Worm (Caenorhabditis elegans) whole organism, L4/young adult: ENCODE measurements around the gene dpf-1.
A peak's percentile ranks its signal among the peaks of the same experiment; 100 is the strongest.

Source experiments
- W03F9.2 ChIP-seq: fragments of 150-350 bp; optimal IDR thresholded peaks from 2 replicates; lab custom pipeline; 2014; ENCODE audit warnings: missing biosample characterization, missing genetic modification characterization
- dao-5 ChIP-seq: sonication (generic microtip); optimal IDR thresholded peaks from 2 replicates; lab custom pipeline; 2016; ENCODE audit warnings: missing genotype, missing genetic modification characterization, moderate library complexity, missing compliant biosample characterization
- him-1 ChIP-seq: sonication (generic microtip); optimal IDR thresholded peaks from 2 replicates; lab custom pipeline; 2016; ENCODE audit warnings: missing genotype, missing genetic modification reagents, missing genetic modification characterization, missing compliant biosample characterization

dpf-1 gene

DNA sequence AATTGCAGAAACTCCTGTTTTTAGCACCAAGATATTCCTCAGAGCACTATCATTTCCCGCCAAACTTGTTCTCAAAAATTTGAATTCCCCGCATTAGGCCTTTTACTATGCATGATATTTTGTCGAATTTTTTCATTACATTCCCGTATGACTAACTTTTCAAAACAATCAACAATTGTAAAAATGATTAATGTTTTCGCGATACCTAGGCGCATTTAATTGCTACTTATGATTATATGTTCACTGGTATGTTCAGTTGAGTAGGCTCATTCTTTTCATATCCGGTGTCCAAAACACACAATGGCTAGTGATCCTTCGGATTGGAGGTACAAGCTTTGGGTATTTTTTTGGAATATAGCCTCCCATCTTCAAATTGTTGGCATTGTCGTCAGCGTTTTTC is 16.6 kb downstream of the dpf-1 start, which contains the start of gene srw-21:
srw-21 (plus strand) TSS at position 301 of the 400 bp plus-strand sequence.
- TF ChIP-seq him-1 (no peak), W03F9.2 (tag; lab: Kevin White, UChicago) (no peak)

DNA sequence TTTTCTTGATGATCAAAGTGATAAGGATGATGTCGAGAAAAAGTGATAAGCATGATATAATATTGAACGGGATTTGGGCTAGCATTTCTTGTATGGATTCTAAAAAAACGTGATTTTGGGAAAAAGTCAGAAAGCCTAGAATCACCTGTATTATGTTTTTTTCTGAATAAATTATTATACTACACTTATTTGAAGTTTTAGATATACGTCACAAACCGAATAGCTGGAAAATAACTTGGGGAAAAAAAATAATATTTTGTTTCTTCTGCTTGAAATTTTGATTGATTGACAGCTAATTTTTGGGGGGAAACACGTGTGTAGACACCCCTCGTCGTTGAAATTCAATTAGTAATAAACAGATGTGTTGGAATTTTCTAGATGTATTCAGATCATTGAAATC is 21.4 kb downstream of the dpf-1 start, which contains the start of gene str-264:
str-264 (minus strand) TSS at position 101 of the 400 bp plus-strand sequence.
- no peak for TF ChIP-seq him-1

DNA sequence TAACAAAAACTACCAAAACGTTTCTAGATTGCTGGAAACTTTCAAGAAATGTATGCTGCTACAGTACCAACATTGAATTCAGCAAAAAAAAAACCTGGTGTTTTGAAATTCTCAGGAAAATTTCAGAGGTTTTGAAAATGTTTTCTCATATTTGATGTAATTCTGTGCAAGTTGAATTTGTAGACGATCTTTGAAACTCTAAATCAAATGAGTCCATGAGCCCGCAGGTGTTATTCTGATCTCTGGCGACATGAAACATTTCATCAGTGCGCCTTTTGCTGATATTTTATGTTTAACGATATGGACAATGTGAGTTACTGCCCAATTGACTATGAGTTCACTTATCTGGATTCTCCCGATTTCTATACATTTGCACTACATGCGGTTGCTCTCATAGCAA is 22.6 kb downstream of the dpf-1 start, which contains the start of gene srh-218:
srh-218 (plus strand) TSS at position 301 of the 400 bp plus-strand sequence.
- TF ChIP-seq W03F9.2 (tag; lab: Kevin White, UChicago) = no peak
- no peak for TF ChIP-seq dao-5 (tag; lab: Kevin White, UChicago)
- no peak for TF ChIP-seq him-1

DNA sequence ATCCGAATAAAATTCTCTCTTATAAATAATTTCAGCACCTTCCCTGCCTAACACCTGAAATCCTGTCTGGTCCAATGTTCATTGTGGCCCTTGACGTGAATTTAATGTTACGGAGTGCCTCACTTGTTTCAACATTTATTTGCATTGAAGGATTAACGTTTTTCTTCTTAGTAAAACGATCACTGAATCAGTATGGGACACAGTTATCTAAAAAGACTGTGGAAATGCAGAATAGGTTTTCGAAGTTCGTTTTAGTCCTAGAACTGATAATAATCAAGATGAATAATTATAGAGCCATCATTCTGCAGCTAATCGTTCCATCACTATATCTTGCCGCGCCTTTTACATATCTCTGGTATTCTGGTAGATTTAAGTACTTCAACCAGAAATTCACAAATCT is 24.0 kb downstream of the dpf-1 start, which contains the start of gene srh-219:
srh-219 (plus strand) TSS at position 301 of the 400 bp plus-strand sequence.
- TF ChIP-seq W03F9.2 (tag; lab: Kevin White, UChicago) (no peak), dao-5 (tag; lab: Kevin White, UChicago) (no peak), him-1 (no peak)

DNA sequence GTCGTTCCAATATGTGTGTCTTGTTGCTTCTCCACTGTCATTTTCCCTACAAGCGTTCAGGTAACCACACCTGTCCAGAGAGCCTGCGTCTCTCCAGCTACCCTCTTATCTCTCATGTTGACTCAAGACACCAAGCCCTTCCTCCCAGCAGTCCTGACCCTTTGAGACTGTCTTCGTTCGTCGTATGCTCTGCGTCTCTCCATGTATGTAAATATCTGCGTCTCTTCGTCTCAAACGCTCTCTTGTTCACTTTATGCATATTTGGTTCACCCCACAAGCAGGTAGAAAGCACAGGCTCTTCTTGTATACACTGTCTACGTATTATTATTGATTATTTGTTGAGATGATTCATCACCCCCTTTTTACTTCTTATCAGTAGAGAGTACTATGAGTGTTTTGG is 26.6 kb downstream of the dpf-1 start:
- TF ChIP-seq dao-5 (tag; lab: Kevin White, UChicago) (no peak), him-1 (no peak), W03F9.2 (tag; lab: Kevin White, UChicago) (no peak)

DNA sequence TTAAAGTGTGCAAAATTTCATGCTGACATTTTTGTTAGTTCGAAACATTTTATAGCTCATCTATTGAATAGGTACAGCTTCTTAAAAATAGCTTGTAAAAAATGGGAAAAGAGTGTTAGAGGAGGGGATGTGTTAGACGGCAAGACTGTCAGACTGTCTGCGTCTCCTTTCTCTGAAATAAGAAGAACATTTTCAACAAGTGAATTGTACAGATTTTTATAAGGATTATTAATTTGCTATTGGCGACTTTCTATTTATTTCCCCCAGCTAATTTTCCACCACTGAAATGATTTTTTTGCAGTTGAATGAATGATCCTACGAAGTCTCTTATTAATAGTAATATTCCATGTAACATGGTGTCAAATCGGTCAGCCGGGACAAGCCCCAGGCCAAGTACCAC is 27.3 kb downstream of the dpf-1 start, which contains the start of gene C06B8.7:
C06B8.7 (plus strand) TSS at position 301 of the 400 bp plus-strand sequence.
- TF ChIP-seq W03F9.2 (tag; lab: Kevin White, UChicago) (no peak), dao-5 (tag; lab: Kevin White, UChicago) (no peak), him-1 (no peak)

DNA sequence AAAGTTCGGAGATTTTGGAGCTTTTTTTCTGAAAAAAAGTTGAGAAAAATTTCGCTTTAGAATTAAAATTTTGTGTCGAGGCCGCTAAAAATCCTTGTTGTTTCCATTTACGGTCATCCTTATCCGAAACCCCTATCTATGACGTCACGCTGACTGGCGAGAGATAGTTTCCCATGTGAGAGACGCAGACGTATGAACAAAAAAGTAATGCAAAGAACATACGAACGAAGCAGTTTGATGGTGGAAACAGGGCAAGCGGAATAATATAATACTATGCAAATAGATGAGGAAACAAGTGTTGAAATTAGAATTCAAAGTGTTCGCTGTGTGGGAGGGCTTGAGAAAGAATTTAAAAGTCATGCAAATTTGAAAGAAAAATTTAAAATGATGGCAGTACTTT is 28.0 kb downstream of the dpf-1 start:
- TF ChIP-seq W03F9.2 (tag; lab: Kevin White, UChicago) (no peak), him-1 (no peak), dao-5 (tag; lab: Kevin White, UChicago) (no peak)

DNA sequence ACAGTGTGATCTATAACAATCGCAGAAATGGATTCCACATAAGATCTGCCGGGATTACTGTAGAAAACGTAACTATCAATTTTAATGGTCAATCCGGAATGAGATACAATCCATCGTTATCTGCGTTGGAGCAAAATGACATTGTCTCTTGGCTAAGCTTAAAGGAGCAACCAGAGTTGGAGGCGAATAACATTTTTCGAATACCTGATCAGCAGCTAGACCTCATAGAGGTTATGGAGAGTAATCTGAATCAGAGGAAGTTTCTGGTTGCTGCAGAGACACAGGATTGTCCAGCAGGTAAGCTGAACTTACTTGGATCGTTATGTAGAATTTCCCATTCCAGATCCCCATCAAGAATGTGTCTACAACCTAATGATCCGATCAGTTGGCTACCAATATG is 32.5 kb downstream of the dpf-1 start:
- no peak for TF ChIP-seq him-1
- no peak for TF ChIP-seq dao-5 (tag; lab: Kevin White, UChicago)
- TF ChIP-seq W03F9.2 (tag; lab: Kevin White, UChicago) = no peak

DNA sequence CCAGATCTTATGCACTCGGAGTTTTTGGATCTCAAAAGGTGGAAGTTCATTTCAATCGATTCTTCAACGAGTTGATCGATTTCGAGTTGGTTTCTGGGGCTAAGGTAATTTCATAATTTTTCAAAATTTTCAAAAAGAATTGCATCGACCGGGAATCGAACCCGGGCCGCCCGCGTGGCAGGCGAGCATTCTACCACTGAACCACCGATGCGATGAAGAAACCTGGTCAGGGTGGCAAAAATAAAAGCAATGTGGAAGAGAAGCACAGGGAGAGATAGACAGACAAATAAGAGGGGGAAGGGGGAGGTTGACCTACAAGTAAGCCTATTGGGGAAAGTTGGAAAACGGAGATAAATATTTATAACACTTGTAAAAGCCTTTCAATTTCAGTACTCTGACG is 33.9 kb downstream of the dpf-1 start:
- no peak for TF ChIP-seq him-1
- peak; percentile 5 for TF ChIP-seq dao-5 (tag; lab: Kevin White, UChicago)

DNA sequence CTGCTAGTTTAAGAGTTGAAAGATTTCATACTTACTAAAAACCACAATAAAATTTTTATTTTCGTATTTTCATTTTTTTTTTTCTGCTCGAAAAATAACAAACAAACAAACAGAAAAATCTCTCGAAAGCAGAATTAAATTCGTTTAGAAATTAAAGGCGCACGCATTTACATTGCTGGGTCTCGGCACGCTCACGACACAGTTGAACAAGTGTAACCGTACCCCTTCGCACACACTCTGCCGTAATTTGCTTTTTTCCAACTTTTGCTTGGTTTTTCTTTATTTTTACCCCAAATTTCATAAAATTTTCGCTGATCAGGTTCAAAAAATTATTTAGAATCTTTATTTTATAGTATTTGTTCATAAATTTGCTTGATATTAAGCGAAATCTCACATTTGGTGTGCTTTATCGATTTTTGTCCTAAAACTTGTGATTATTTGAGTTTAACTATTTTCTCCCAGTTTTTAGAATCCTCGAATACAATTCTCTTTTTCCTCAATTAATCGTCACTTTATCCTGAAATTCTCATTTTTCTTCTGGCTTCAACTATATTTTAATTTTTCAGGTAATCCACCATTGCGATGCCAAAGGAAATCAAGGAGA is 40.6 kb downstream of the dpf-1 start, which contains the start of gene rpl-38:
rpl-38 (plus strand) TSS at position 554 of the 604 bp plus-strand sequence.
- TF ChIP-seq him-1 = peak; percentile 55
- no peak for TF ChIP-seq W03F9.2 (tag; lab: Kevin White, UChicago)

DNA sequence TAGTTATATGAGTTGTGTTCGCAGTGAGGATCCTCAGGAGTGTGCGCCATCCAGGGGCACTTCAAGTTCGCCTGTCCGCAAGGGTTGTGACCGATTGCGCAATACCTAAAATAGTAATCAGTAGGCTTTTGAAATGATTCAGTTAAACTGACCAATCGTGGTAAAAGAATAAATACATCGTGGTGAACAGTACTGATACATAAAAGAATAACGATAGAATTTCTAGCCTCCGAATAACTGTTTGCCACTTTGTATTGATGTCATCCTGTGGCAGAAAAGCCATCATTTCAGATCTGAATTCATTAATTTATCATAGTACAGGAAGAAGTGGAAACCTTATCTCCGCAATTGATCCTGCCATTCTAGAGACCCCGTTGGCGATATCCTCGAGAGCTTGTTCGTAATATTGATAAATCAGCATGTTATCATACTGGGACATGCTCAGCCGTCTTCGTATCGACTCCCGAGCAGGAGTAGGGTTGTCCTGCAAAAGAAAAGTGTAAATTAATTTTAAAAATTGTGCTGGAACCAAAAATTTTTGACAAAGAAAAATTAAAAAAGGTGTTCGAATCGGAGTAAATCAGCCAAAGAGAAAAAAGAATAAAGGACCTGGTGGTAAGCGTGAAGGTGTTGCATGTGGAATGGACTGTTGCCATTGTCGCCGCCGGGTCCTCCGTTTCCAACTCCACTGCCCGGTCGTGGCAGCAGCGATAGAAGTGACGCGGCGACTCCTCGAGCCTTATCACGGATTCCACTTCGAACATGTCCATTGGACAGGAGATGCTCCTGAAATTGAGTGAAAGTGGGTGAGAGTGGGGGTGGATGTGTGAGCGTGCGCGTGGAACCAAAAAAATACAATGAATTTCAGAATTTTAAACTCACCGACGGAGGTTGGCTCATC is 42.0 kb downstream of the dpf-1 start:
- no peak for TF ChIP-seq W03F9.2 (tag; lab: Kevin White, UChicago)
- TF ChIP-seq him-1 = no peak
- no peak for TF ChIP-seq dao-5 (tag; lab: Kevin White, UChicago)

DNA sequence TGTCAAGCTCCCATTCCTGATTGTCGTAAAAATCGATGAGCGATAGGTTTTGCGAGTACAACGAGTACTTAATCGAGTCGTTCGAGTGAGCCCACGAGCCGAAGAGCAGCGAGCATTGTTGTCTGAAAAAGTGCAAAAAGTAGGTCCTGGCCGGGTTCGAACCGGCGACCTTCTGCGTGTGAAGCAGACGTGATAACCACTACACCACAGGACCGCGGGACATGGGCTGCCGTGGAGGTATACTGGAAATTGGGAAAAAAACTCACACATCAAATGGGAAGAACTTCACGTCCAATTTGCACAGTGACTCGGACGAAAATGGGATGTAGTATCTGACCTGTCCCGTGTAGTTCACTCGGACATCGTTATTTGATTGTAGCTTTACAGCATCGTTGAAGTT is 44.2 kb downstream of the dpf-1 start:
- TF ChIP-seq dao-5 (tag; lab: Kevin White, UChicago) = no peak
- TF ChIP-seq W03F9.2 (tag; lab: Kevin White, UChicago) = no peak
- TF ChIP-seq him-1 = no peak

DNA sequence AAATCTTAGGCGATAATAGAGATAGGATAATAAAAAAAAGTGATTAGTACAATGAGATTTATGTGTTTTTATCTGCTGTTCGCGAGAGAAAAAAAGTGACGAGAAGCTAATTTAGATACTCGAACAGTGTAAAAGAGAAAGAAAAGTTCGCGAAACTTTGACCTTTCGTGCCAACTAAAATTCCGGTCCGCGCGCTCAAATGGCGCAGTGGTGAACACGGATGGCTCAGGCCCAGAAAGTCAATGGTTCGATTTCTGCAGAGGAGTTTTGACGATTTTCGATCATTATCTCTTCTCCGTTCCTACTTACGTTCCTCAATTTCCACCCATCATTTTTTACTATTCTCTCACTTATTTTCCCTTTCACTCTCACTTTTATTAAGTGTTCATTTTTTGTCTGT is 45.3 kb downstream of the dpf-1 start:
- no peak for TF ChIP-seq dao-5 (tag; lab: Kevin White, UChicago)
- no peak for TF ChIP-seq W03F9.2 (tag; lab: Kevin White, UChicago)
- no peak for TF ChIP-seq him-1

DNA sequence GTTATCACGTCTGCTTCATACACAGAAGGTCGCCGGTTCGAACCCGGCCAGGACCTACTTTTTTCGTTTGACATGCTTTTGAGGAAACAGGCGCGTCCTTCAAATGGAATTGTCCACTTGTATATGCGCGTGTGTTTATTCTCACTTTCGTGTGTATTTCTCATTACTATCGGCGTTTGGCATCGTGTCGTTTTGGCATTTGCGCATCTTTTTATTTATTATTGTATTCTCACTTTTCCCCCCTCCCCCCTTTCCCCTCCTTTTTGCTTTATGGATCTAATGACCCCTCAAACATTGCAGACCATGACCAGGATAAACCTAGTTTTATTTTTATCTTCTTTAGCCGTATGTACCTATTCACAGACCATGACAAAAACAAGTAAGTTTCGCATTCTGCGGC is 46.3 kb downstream of the dpf-1 start, which contains the start of gene F21A3.3:
F21A3.3 (plus strand) TSS at position 301 of the 400 bp plus-strand sequence.
- TF ChIP-seq W03F9.2 (tag; lab: Kevin White, UChicago) = no peak
- TF ChIP-seq him-1 = no peak
- TF ChIP-seq dao-5 (tag; lab: Kevin White, UChicago) = no peak
